Worm (Caenorhabditis elegans): ENCODE results near the gene C04C11.1.
A peak's percentile ranks its signal among the peaks of the same experiment; 100 is the strongest.

Gene C04C11.1

ce11 chrX:14044362-14044761 is 24.0 kb downstream of the C04C11.1 start:
- no peak for TF ChIP-seq F10E7.11 (tag; optimal IDR thresholded peaks at IDR 0.05)
- TF ChIP-seq lin-35 (GFP tag; optimal IDR thresholded peaks at IDR 0.05), result no peak
- TF ChIP-seq mcd-1 (GFP tag; IDR thresholded peaks at IDR 0.05), result no peak
- peak; percentile 59 for TF ChIP-seq zfh-2 (GFP tag; conservative IDR thresholded peaks at IDR 0.05)
- TF ChIP-seq aptf-3 (GFP tag; IDR thresholded peaks at IDR 0.05), result 0 out of 2 replicates have a peak, but pooled peaks have one; percentile 35

ce11 chrX:14047609-14048008 is 27.2 kb downstream of the C04C11.1 start:
- TF ChIP-seq lin-40 (tag; optimal IDR thresholded peaks at IDR 0.05), result no peak
- no peak for TF ChIP-seq nfyb-1 (GFP tag; IDR thresholded peaks at IDR 0.05)
- no peak for TF ChIP-seq F23B12.7 (tag; optimal IDR thresholded peaks at IDR 0.05; ENCODE audit: insufficient read depth)
- no peak for TF ChIP-seq sea-2 (GFP tag; IDR thresholded peaks at IDR 0.05)
- no peak for TF ChIP-seq ztf-3 (GFP tag; optimal IDR thresholded peaks at IDR 0.05)
- no peak for TF ChIP-seq egl-44 (GFP tag; IDR thresholded peaks at IDR 0.05)
- TF ChIP-seq F37B4.10 (GFP tag; IDR thresholded peaks at IDR 0.05), result no peak
- TF ChIP-seq hmg-1.2 (GFP tag; IDR thresholded peaks at IDR 0.05), result no peak
- TF ChIP-seq mxl-1 (tag; optimal IDR thresholded peaks at IDR 0.05), result no peak
- TF ChIP-seq nhr-27 (tag; optimal IDR thresholded peaks at IDR 0.05), result no peak
- no peak for TF ChIP-seq lsy-27 (tag; optimal IDR thresholded peaks at IDR 0.05; ENCODE audit: borderline replicate concordance, insufficient read depth)
- no peak for TF ChIP-seq atf-7 (tag; optimal IDR thresholded peaks at IDR 0.05)

- TF ChIP-seq madf-8 (GFP tag; conservative IDR thresholded peaks at IDR 0.05), result no peak
- TF ChIP-seq ekl-4 (GFP tag; IDR thresholded peaks at IDR 0.05), result no peak
- no peak for TF ChIP-seq D2030.7 (GFP tag; IDR thresholded peaks at IDR 0.05)
- no peak for TF ChIP-seq tbx-9 (tag; optimal IDR thresholded peaks at IDR 0.05; ENCODE audit: borderline replicate concordance)
- no peak for TF ChIP-seq B0336.3 (GFP tag; IDR thresholded peaks at IDR 0.05)
- TF ChIP-seq ceh-27 (GFP tag; optimal IDR thresholded peaks at IDR 0.05), result no peak
- TF ChIP-seq ztf-6 (GFP tag; IDR thresholded peaks at IDR 0.05), result no peak
- TF ChIP-seq ZK185.1 (tag; optimal IDR thresholded peaks at IDR 0.05; ENCODE audit: poor library complexity, severe bottlenecking), result no peak
- TF ChIP-seq nfya-2 (GFP tag; IDR thresholded peaks at IDR 0.05), result no peak
- no peak for TF ChIP-seq him-1 (tag; optimal IDR thresholded peaks at IDR 0.05)
- TF ChIP-seq ztf-18 (tag; optimal IDR thresholded peaks at IDR 0.05), result no peak
Observed at ce11 chrX:14049235-14049634, 28.8 kb downstream of the C04C11.1 start, which contains the start of gene dyc-1. Gene dyc-1, plus strand, starts transcription at chrX:14049535.

ce11 chrX:14053754-14054153 is 33.4 kb downstream of the C04C11.1 start:
- TF ChIP-seq F37B4.10 (GFP tag; IDR thresholded peaks at IDR 0.05), result no peak
- no peak for TF ChIP-seq Y53F4B.3 (GFP tag; IDR thresholded peaks at IDR 0.05)
- TF ChIP-seq ama-1 (optimal IDR thresholded peaks at IDR 0.05), result no peak
- no peak for TF ChIP-seq ama-1 (GFP tag; optimal IDR thresholded peaks at IDR 0.05)
- TF ChIP-seq hsf-1 (GFP tag; IDR thresholded peaks at IDR 0.05), result no peak
- no peak for TF ChIP-seq nhr-80 (tag; optimal IDR thresholded peaks at IDR 0.05)
- no peak for TF ChIP-seq unc-130 (GFP tag; optimal IDR thresholded peaks at IDR 0.05)
- TF ChIP-seq aptf-2 (GFP tag; conservative IDR thresholded peaks at IDR 0.05), result no peak
- TF ChIP-seq attf-5 (GFP tag; optimal IDR thresholded peaks at IDR 0.05), result no peak
- TF ChIP-seq nfyb-1 (GFP tag; IDR thresholded peaks at IDR 0.05), result no peak
- TF ChIP-seq rcor-1 (GFP tag; IDR thresholded peaks at IDR 0.05), result no peak
- TF ChIP-seq K11D2.4 (GFP tag; IDR thresholded peaks at IDR 0.05), result no peak
- TF ChIP-seq F57A8.1 (GFP tag; optimal IDR thresholded peaks at IDR 0.05), result no peak
- no peak for TF ChIP-seq rec-8 (tag; optimal IDR thresholded peaks at IDR 0.05)
- TF ChIP-seq attf-3 (GFP tag; conservative IDR thresholded peaks at IDR 0.05), result no peak
- TF ChIP-seq egl-44 (GFP tag; IDR thresholded peaks at IDR 0.05), result no peak
- no peak for TF ChIP-seq lin-35 (GFP tag; optimal IDR thresholded peaks at IDR 0.05)
- TF ChIP-seq ztf-3 (GFP tag; optimal IDR thresholded peaks at IDR 0.05), result no peak
- TF ChIP-seq mcd-1 (GFP tag; IDR thresholded peaks at IDR 0.05), result no peak
- TF ChIP-seq F10E7.11 (tag; optimal IDR thresholded peaks at IDR 0.05), result no peak
- no peak for TF ChIP-seq Y95B8A.8 (GFP tag; IDR thresholded peaks at IDR 0.05)

Data from whole organism, young adult.